Fruit fly (Drosophila melanogaster): ENCODE data around the gene mTerf5.

- TF ChIP-seq zf30C (GFP tag; optimal IDR thresholded peaks at IDR 0.05) (no peak), Tbp (GFP tag; optimal IDR thresholded peaks at IDR 0.05) (no peak), insv (GFP tag; optimal IDR thresholded peaks at IDR 0.05) (no peak), CG9215 (GFP tag; IDR thresholded peaks at IDR 0.05) (no peak), CG31224 (GFP tag; IDR thresholded peaks at IDR 0.05) (no peak), Sin3A (optimal IDR thresholded peaks at IDR 0.05) (no peak), CG8290 (GFP tag; optimal IDR thresholded peaks at IDR 0.05) (no peak), CG8290 (tag; optimal IDR thresholded peaks at IDR 0.05) (no peak), tap (tag; optimal IDR thresholded peaks at IDR 0.05) (no peak), her (GFP tag; optimal IDR thresholded peaks at IDR 0.05) (no peak), CG18619 (GFP tag; optimal IDR thresholded peaks at IDR 0.05) (no peak), slou (GFP tag; optimal IDR thresholded peaks at IDR 0.05) (no peak), CG6854 (GFP tag; optimal IDR thresholded peaks at IDR 0.05) (no peak)
These were observed 38.1 kb upstream of the mTerf5 start for dm6 chr3R:18261602-18262001.
